Worm (Caenorhabditis elegans) whole organism, young adult: Measurements from ENCODE around the gene nlp-20.

Source experiments
- F39B2.1 ChIP-seq: fragments of 200-800 bp; sonication (Bioruptor generic); IDR thresholded peaks from 2 replicates; pipeline ENCODE4 v1.3.6; 2022; ENCODE audit warnings: missing genetic modification reagents, missing genetic modification characterization, missing compliant biosample characterization
- T26A5.8 ChIP-seq: sonication (generic microtip); optimal IDR thresholded peaks from 2 replicates; lab custom pipeline; 2016; ENCODE audit warnings: missing genetic modification characterization, missing compliant biosample characterization
- dpl-1 ChIP-seq: fragments of 150-350 bp; optimal IDR thresholded peaks from 2 replicates; lab custom pipeline; 2014; ENCODE audit warnings: missing biosample characterization, missing genetic modification reagents, missing genetic modification characterization
- pha-4 ChIP-seq: fragments of 150-350 bp; sonication (generic microtip); optimal IDR thresholded peaks from 2 replicates; lab custom pipeline; 2014; ENCODE audit warnings: missing biosample characterization, missing genetic modification reagents, missing genetic modification characterization
- snpc-3.4 ChIP-seq: sonication (generic microtip); optimal IDR thresholded peaks from 2 replicates; lab custom pipeline; 2017; ENCODE audit warnings: missing genetic modification characterization, mild to moderate bottlenecking, missing compliant biosample characterization, antibody characterized with exemption, moderate library complexity, missing genotype, missing genetic modification reagents
- unc-62 ChIP-seq: fragments of 150-350 bp; optimal IDR thresholded peaks from 2 replicates; lab custom pipeline; 2014; ENCODE audit warnings: missing biosample characterization, missing genetic modification reagents, missing genetic modification characterization
- ztf-6 ChIP-seq: fragments of 200-800 bp; sonication (Bioruptor generic); IDR thresholded peaks from 2 replicates; pipeline ENCODE4 v1.3.6; 2022; ENCODE audit warnings: missing genetic modification reagents, missing genetic modification characterization, missing compliant biosample characterization

- TF ChIP-seq dpl-1 (GFP tag; lab: Kevin White, UChicago) (no peak), unc-62 (GFP tag; lab: Kevin White, UChicago) (no peak), T26A5.8 (no peak), snpc-3.4 (tag; lab: Kevin White, UChicago) (no peak), ztf-6 (GFP tag; lab: Robert Waterston, UW) (no peak), F39B2.1 (GFP tag; lab: Robert Waterston, UW) (no peak), pha-4 (tag; lab: Kevin White, UChicago) (no peak)
Observed at ce11 chrIV:7619261-7619660, 23.6 kb downstream of the nlp-20 start.
